Fruit fly (Drosophila melanogaster) whole organism, adult: ENCODE data around the gene CG42781.

ENCODE experiments used
- CG11617 ChIP-seq: fragments of 200-800 bp; sonication (Bioruptor generic); optimal IDR thresholded peaks from 2 replicates; lab custom pipeline; 2017; ENCODE audit warnings: mild to moderate bottlenecking, missing biosample characterization, missing genetic modification reagents, missing genetic modification characterization
- CG12768 ChIP-seq: fragments of 200-800 bp; sonication (Bioruptor generic); optimal IDR thresholded peaks from 2 replicates; lab custom pipeline; 2017; ENCODE audit warnings: missing biosample characterization, missing genetic modification characterization, mild to moderate bottlenecking, moderate library complexity, missing genetic modification reagents
- CG14711 ChIP-seq: fragments of 200-800 bp; sonication (Bioruptor generic); optimal IDR thresholded peaks from 2 replicates; lab custom pipeline; 2018; ENCODE audit warnings: missing biosample characterization, mild to moderate bottlenecking, missing genetic modification characterization, moderate library complexity
- CG1620 ChIP-seq: fragments of 200-800 bp; sonication (Bioruptor generic); optimal IDR thresholded peaks from 2 replicates; lab custom pipeline; 2016; ENCODE audit warnings: missing biosample characterization, missing genetic modification characterization
- CG33017 ChIP-seq: fragments of 200-800 bp; sonication (Bioruptor generic); optimal IDR thresholded peaks from 2 replicates; lab custom pipeline; 2018; ENCODE audit warnings: missing biosample characterization, mild to moderate bottlenecking, missing genetic modification characterization, moderate library complexity
- CG5204 ChIP-seq: fragments of 200-800 bp; sonication (Bioruptor generic); optimal IDR thresholded peaks from 2 replicates; lab custom pipeline; 2016; ENCODE audit warnings: missing biosample characterization, missing genetic modification characterization
- CG7045 ChIP-seq: fragments of 200-800 bp; sonication (Bioruptor generic); optimal IDR thresholded peaks from 2 replicates; lab custom pipeline; 2017; ENCODE audit warnings: missing biosample characterization, mild to moderate bottlenecking, missing genetic modification characterization
- CG7101 ChIP-seq: fragments of 200-800 bp; sonication (Bioruptor generic); optimal IDR thresholded peaks from 2 replicates; lab custom pipeline; 2018; ENCODE audit warnings: missing biosample characterization, mild to moderate bottlenecking, missing genetic modification characterization, moderate library complexity
- Clk ChIP-seq: fragments of 200-800 bp; sonication (Bioruptor generic); optimal IDR thresholded peaks from 2 replicates; lab custom pipeline; 2017; ENCODE audit warnings: missing biosample characterization, missing genetic modification characterization
- Crg-1 ChIP-seq: fragments of 200-800 bp; sonication (Bioruptor generic); optimal IDR thresholded peaks from 2 replicates; lab custom pipeline; 2016; ENCODE audit warnings: missing biosample characterization, missing genetic modification characterization
- Hr96 ChIP-seq: fragments of 200-800 bp; sonication (Bioruptor generic); optimal IDR thresholded peaks from 2 replicates; lab custom pipeline; 2016; ENCODE audit warnings: missing biosample characterization, missing genetic modification characterization
- Mnt ChIP-seq: fragments of 200-800 bp; sonication (Bioruptor generic); optimal IDR thresholded peaks from 2 replicates; lab custom pipeline; 2016; ENCODE audit warnings: missing biosample characterization, mild to moderate bottlenecking, missing genetic modification characterization
- bab1 ChIP-seq: fragments of 200-800 bp; sonication (Bioruptor generic); optimal IDR thresholded peaks from 3 replicates; lab custom pipeline; 2019; ENCODE audit warnings: missing biosample characterization, mild to moderate bottlenecking, missing genetic modification characterization, moderate library complexity
- cic ChIP-seq: fragments of 200-800 bp; sonication (Bioruptor generic); optimal IDR thresholded peaks from 2 replicates; lab custom pipeline; 2017; ENCODE audit warnings: missing biosample characterization, mild to moderate bottlenecking, missing genetic modification characterization, moderate library complexity
- cnc ChIP-seq, 2 experiments: fragments of >200 bp; optimal IDR thresholded peaks; 2 replicates each; lab custom pipeline; 2017
- kay ChIP-seq: fragments of 200-800 bp; sonication (Bioruptor generic); peaks from one replicate; lab custom pipeline; 2016; ENCODE audit warnings: missing biosample characterization, missing genetic modification characterization, borderline replicate concordance
- ovo ChIP-seq: fragments of 200-800 bp; sonication (Bioruptor generic); optimal IDR thresholded peaks from 2 replicates; lab custom pipeline; 2016; ENCODE audit warnings: missing biosample characterization, missing genetic modification characterization
- pad ChIP-seq: fragments of 200-800 bp; sonication (Bioruptor generic); optimal IDR thresholded peaks from 3 replicates; lab custom pipeline; 2017; ENCODE audit warnings: missing biosample characterization, missing genetic modification characterization, mild to moderate bottlenecking, moderate library complexity, missing genetic modification reagents
- tj ChIP-seq: fragments of 200-800 bp; sonication (Bioruptor generic); optimal IDR thresholded peaks from 3 replicates; lab custom pipeline; 2017; ENCODE audit warnings: missing biosample characterization, mild to moderate bottlenecking, missing genetic modification characterization, moderate library complexity
- toe ChIP-seq: fragments of 200-800 bp; sonication (Bioruptor generic); optimal IDR thresholded peaks from 2 replicates; lab custom pipeline; 2016; ENCODE audit warnings: missing biosample characterization, missing genetic modification characterization

CG42781 gene

dm6 chrX:7417875-7418274 is 35.1 kb upstream of the CG42781 start:
- TF ChIP-seq ovo (GFP tag; lab: Kevin White, UChicago) (no peak), tj (no peak), bab1 (no peak), Crg-1 (GFP tag; lab: Kevin White, UChicago) (no peak), CG1620 (GFP tag; lab: Kevin White, UChicago) (no peak), kay (GFP tag; lab: Kevin White, UChicago) (no peak), toe (GFP tag; lab: Kevin White, UChicago) (no peak), CG5204 (GFP tag; lab: Kevin White, UChicago) (no peak), CG12768 (GFP tag; lab: Kevin White, UChicago) (no peak), pad (no peak), CG7101 (tag; lab: Kevin White, UChicago) (no peak), Hr96 (GFP tag; lab: Kevin White, UChicago) (no peak), cic (no peak)

DNA sequence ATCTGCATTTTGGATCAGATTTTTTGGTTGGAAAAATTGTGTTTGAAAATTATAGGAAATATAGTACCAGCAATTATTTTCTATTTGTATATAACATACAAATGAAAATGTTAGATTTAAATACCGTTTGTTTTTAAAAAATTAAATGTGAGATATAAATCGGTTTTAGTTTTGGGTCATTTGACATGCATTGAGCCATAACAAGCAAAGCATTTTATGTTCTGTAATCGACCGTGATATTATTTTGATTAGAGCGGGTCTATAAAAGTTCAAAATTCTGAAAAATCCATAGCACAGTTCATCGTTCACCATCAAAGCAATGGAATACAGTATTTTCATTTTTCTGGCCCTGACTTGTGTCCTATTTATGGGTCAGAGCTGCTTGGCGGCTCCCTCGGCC is 34.2 kb upstream of the CG42781 start, which contains the start of gene CG34337:
TSS of gene CG34337 (plus strand) at position 301 of the 400 bp plus-strand sequence.
- TF ChIP-seq CG33017 (tag; lab: Kevin White, UChicago) (no peak), Hr96 (GFP tag; lab: Kevin White, UChicago) (no peak), CG14711 (tag; lab: Kevin White, UChicago) (no peak), tj (no peak), CG7045 (GFP tag; lab: Kevin White, UChicago) (no peak), Crg-1 (GFP tag; lab: Kevin White, UChicago) (no peak), pad (no peak), Mnt (GFP tag; lab: Kevin White, UChicago) (no peak), cic (no peak), ovo (GFP tag; lab: Kevin White, UChicago) (no peak), kay (GFP tag; lab: Kevin White, UChicago) (no peak), Clk (GFP tag; lab: Kevin White, UChicago) (no peak), CG1620 (GFP tag; lab: Kevin White, UChicago) (no peak), cnc (optimal IDR thresholded peaks at IDR 0.05; lab: Kevin White, UChicago) (no peak), CG5204 (GFP tag; lab: Kevin White, UChicago) (no peak), toe (GFP tag; lab: Kevin White, UChicago) (no peak), CG12768 (GFP tag; lab: Kevin White, UChicago) (no peak), CG7101 (tag; lab: Kevin White, UChicago) (no peak)

- TF ChIP-seq Mnt (GFP tag; lab: Kevin White, UChicago), result no peak
- no peak for TF ChIP-seq CG11617 (GFP tag; lab: Kevin White, UChicago)
- no peak for TF ChIP-seq CG33017 (tag; lab: Kevin White, UChicago)
- TF ChIP-seq cic, result no peak
- no peak for TF ChIP-seq CG1620 (GFP tag; lab: Kevin White, UChicago)
Measured at dm6 chrX:7415027-7415426, 32.2 kb upstream of the CG42781 start.

- TF ChIP-seq CG33017 (tag; lab: Kevin White, UChicago), result no peak
- no peak for TF ChIP-seq cic
- no peak for TF ChIP-seq Hr96 (GFP tag; lab: Kevin White, UChicago)
- no peak for TF ChIP-seq tj
- TF ChIP-seq Mnt (GFP tag; lab: Kevin White, UChicago), result no peak
- no peak for TF ChIP-seq CG5204 (GFP tag; lab: Kevin White, UChicago)
- no peak for TF ChIP-seq kay (GFP tag; lab: Kevin White, UChicago)
- TF ChIP-seq CG1620 (GFP tag; lab: Kevin White, UChicago), result no peak
- no peak for TF ChIP-seq Crg-1 (GFP tag; lab: Kevin White, UChicago)
- no peak for TF ChIP-seq CG12768 (GFP tag; lab: Kevin White, UChicago)
- TF ChIP-seq bab1, result no peak
Measured at dm6 chrX:7413569-7413968, 30.8 kb upstream of the CG42781 start, which contains the start of gene CG42705. TSS of gene CG42705 (plus strand) at chrX:7413869.

- TF ChIP-seq CG7045 (GFP tag; lab: Kevin White, UChicago), result no peak
- TF ChIP-seq tj, result no peak
- TF ChIP-seq Clk (GFP tag; lab: Kevin White, UChicago), result no peak
- no peak for TF ChIP-seq Crg-1 (GFP tag; lab: Kevin White, UChicago)
- TF ChIP-seq CG11617 (GFP tag; lab: Kevin White, UChicago), result no peak
Measured at dm6 chrX:7412368-7412767, 29.6 kb upstream of the CG42781 start, which contains the start of gene CG42704. TSS of gene CG42704 (plus strand) at chrX:7412668.

- TF ChIP-seq Crg-1 (GFP tag; lab: Kevin White, UChicago) (no peak), pad (no peak), toe (GFP tag; lab: Kevin White, UChicago) (no peak), CG5204 (GFP tag; lab: Kevin White, UChicago) (no peak), CG11617 (GFP tag; lab: Kevin White, UChicago) (no peak), cic (no peak), CG14711 (tag; lab: Kevin White, UChicago) (no peak), CG12768 (GFP tag; lab: Kevin White, UChicago) (no peak), ovo (GFP tag; lab: Kevin White, UChicago) (no peak), cnc (optimal IDR thresholded peaks at IDR 0.05; lab: Kevin White, UChicago) (no peak), bab1 (no peak), CG7045 (GFP tag; lab: Kevin White, UChicago) (no peak), tj (no peak), CG1620 (GFP tag; lab: Kevin White, UChicago) (no peak), CG7101 (tag; lab: Kevin White, UChicago) (no peak), CG33017 (tag; lab: Kevin White, UChicago) (no peak), Hr96 (GFP tag; lab: Kevin White, UChicago) (no peak), Mnt (GFP tag; lab: Kevin White, UChicago) (no peak)
Measured at dm6 chrX:7411806-7412205, 29.0 kb upstream of the CG42781 start, which contains the start of gene CG42246. TSS of gene CG42246 (minus strand) at chrX:7411906.
